Worm (Caenorhabditis elegans) whole organism, late embryonic: ENCODE measurements around the gene K07F5.17.

Source experiments
- Y22D7AL.16 ChIP-seq: sonication (generic microtip); optimal IDR thresholded peaks from 2 replicates; lab custom pipeline; 2016; ENCODE audit warnings: missing genetic modification characterization, missing compliant biosample characterization
- ama-1 ChIP-seq: fragments of 150-350 bp; optimal IDR thresholded peaks from 2 replicates; lab custom pipeline; 2014
- ceh-14 ChIP-seq: sonication (generic microtip); optimal IDR thresholded peaks from 2 replicates; lab custom pipeline; 2016; ENCODE audit warnings: missing genotype, missing genetic modification characterization, missing compliant biosample characterization
- fax-1 ChIP-seq: sonication (generic microtip); optimal IDR thresholded peaks from 2 replicates; lab custom pipeline; 2016; ENCODE audit warnings: missing genotype, missing genetic modification characterization, missing compliant biosample characterization
- pha-4 ChIP-seq: fragments of 150-350 bp; optimal IDR thresholded peaks from 2 replicates; lab custom pipeline; 2018; ENCODE audit warnings: missing biosample characterization, missing genetic modification reagents, missing genetic modification characterization
- unc-3 ChIP-seq, 2 experiments: fragments of 200-800 bp in 1 of 2; sonication (Bioruptor generic) in 1 of 2; sonication (generic microtip) in 1 of 2; conservative IDR thresholded peaks in 1 of 2; optimal IDR thresholded peaks in 1 of 2; 2 replicates each; pipeline versions ENCODE4 v1.3.6 to Lab custom; 2016 to 2022; ENCODE audit warnings: missing compliant biosample characterization in 2 of 2, missing genetic modification characterization in 2 of 2, missing genetic modification reagents in 1 of 2

DNA sequence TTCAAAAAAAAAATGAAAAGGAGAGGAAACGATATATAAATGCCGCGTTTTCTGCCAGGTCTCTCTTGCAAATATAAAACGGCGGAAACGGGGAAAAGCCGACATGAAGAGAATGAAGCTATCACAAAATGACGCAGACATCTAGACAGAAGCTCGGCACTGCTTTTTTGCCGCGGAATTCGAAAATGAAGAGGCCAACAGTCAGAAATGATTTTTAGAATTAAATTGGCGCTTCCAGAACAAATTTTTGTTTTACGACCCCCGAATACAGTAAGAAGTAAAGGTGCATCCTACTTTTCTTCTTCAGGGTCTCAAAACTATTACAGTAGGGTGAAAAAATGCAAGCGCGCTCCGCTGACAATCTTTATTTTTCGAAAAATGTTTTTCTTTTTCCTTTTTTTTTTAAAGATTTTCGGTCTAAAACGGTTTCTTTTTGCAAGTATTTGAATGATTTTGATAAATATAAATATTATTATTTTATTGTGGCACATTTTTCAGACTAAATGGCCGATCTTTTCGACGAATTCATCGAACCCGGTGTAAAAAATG, 16.9 kb upstream of the K07F5.17 start, which contains the start of gene mtr-4:
- TF ChIP-seq ama-1 (lab: Kevin White, UChicago) (no peak), fax-1 (tag; lab: Kevin White, UChicago) (no peak), ceh-14 (no peak), Y22D7AL.16 (tag; lab: Kevin White, UChicago) (no peak), pha-4 (tag; lab: Kevin White, UChicago) (no peak), unc-3 (GFP tag; conservative IDR thresholded peaks at IDR 0.05; lab: Robert Waterston, UW) (no peak), unc-3 (tag; optimal IDR thresholded peaks at IDR 0.05; lab: Kevin White, UChicago) (no peak)
